Fruit fly (Drosophila melanogaster) whole organism, prepupa: Measurements from ENCODE around the gene RpL40.

Source experiments
- Blimp-1 ChIP-seq: fragments of 200-800 bp; sonication (Bioruptor generic); optimal IDR thresholded peaks from 3 replicates; lab custom pipeline; 2017; ENCODE audit warnings: missing biosample characterization, missing genetic modification characterization, mild to moderate bottlenecking, moderate library complexity, missing genetic modification reagents
- CG10631 ChIP-seq: fragments of 200-800 bp; sonication (Bioruptor generic); optimal IDR thresholded peaks from 2 replicates; lab custom pipeline; 2016; ENCODE audit warnings: missing biosample characterization, missing genetic modification characterization
- CG10669 ChIP-seq: fragments of 200-800 bp; sonication (Bioruptor generic); optimal IDR thresholded peaks from 3 replicates; lab custom pipeline; 2018; ENCODE audit warnings: missing biosample characterization, mild to moderate bottlenecking, missing genetic modification characterization, moderate library complexity
- CG11294 ChIP-seq: fragments of 200-800 bp; sonication (Bioruptor generic); IDR thresholded peaks from 2 replicates; pipeline ENCODE4 v1.3.6; 2022; ENCODE audit warnings: missing biosample characterization, missing genetic modification characterization
- CG11762 ChIP-seq: fragments of 200-800 bp; sonication (Bioruptor generic); optimal IDR thresholded peaks from 3 replicates; lab custom pipeline; 2016; ENCODE audit warnings: missing biosample characterization, missing genetic modification characterization; ENCODE audit not compliant: insufficient read depth
- CG11902 ChIP-seq: fragments of 200-800 bp; sonication (Bioruptor generic); optimal IDR thresholded peaks from 3 replicates; lab custom pipeline; 2016; ENCODE audit warnings: missing biosample characterization, missing genetic modification characterization
- CG1621 ChIP-seq: fragments of 200-800 bp; sonication (Bioruptor generic); optimal IDR thresholded peaks from 3 replicates; lab custom pipeline; 2018; ENCODE audit warnings: missing biosample characterization, mild to moderate bottlenecking, missing genetic modification characterization
- CG16779 ChIP-seq: fragments of 200-800 bp; sonication (Bioruptor generic); optimal IDR thresholded peaks from 3 replicates; lab custom pipeline; 2017; ENCODE audit warnings: missing biosample characterization, mild to moderate bottlenecking, missing genetic modification characterization
- CG3032 ChIP-seq: fragments of 200-800 bp; optimal IDR thresholded peaks from 2 replicates; lab custom pipeline; 2019; ENCODE audit warnings: missing biosample characterization, mild to moderate bottlenecking, missing genetic modification characterization, moderate library complexity
- CG31627 ChIP-seq: fragments of 200-800 bp; sonication (Bioruptor generic); optimal IDR thresholded peaks from 3 replicates; lab custom pipeline; 2016; ENCODE audit warnings: missing biosample characterization, missing genetic modification characterization
- CG34406 ChIP-seq: fragments of 200-800 bp; sonication (Bioruptor generic); optimal IDR thresholded peaks from 3 replicates; lab custom pipeline; 2016; ENCODE audit warnings: missing biosample characterization, missing genetic modification characterization
- CG6163 ChIP-seq: fragments of 200-800 bp; sonication (Bioruptor generic); IDR thresholded peaks from 3 replicates; pipeline ENCODE4 v1.3.6; 2022; ENCODE audit warnings: missing biosample characterization, missing genetic modification characterization
- CG6276 ChIP-seq: fragments of 200-800 bp; sonication (Bioruptor generic); optimal IDR thresholded peaks from 2 replicates; lab custom pipeline; 2017; ENCODE audit warnings: missing biosample characterization, mild to moderate bottlenecking, missing genetic modification characterization
- CG6792 ChIP-seq: fragments of 200-800 bp; sonication (Bioruptor generic); optimal IDR thresholded peaks from 3 replicates; lab custom pipeline; 2016; ENCODE audit warnings: missing biosample characterization, missing genetic modification characterization
- CG6808 ChIP-seq: fragments of 200-800 bp; sonication (Bioruptor generic); optimal IDR thresholded peaks from 3 replicates; lab custom pipeline; 2017; ENCODE audit warnings: missing biosample characterization, missing genetic modification characterization, mild to moderate bottlenecking, moderate library complexity, missing genetic modification reagents
- CG7368 ChIP-seq: fragments of 200-800 bp; sonication (Bioruptor generic); optimal IDR thresholded peaks from 3 replicates; lab custom pipeline; 2016; ENCODE audit warnings: missing biosample characterization, missing genetic modification characterization
- CG8119 ChIP-seq: fragments of 200-800 bp; sonication (Bioruptor generic); IDR thresholded peaks from 3 replicates; pipeline ENCODE4 v1.3.6; 2022; ENCODE audit warnings: missing biosample characterization, missing genetic modification characterization
- CG8319 ChIP-seq: fragments of 200-800 bp; sonication (Bioruptor generic); optimal IDR thresholded peaks from 3 replicates; lab custom pipeline; 2016; ENCODE audit warnings: missing biosample characterization, missing genetic modification characterization
- Eip75B ChIP-seq: fragments of 200-800 bp; sonication (Bioruptor generic); optimal IDR thresholded peaks from 3 replicates; lab custom pipeline; 2016; ENCODE audit warnings: missing biosample characterization, missing genetic modification characterization
- Eip78C ChIP-seq: fragments of 200-800 bp; sonication (Bioruptor generic); peaks from one replicate; lab custom pipeline; 2016; ENCODE audit warnings: missing biosample characterization, missing genetic modification characterization
- Eip93F ChIP-seq: fragments of 200-800 bp; sonication (Bioruptor generic); optimal IDR thresholded peaks from 2 replicates; lab custom pipeline; 2016; ENCODE audit warnings: missing biosample characterization, mild to moderate bottlenecking, missing genetic modification characterization
- Ets21C ChIP-seq: fragments of 200-800 bp; sonication (Bioruptor generic); optimal IDR thresholded peaks from 3 replicates; lab custom pipeline; 2016; ENCODE audit warnings: missing biosample characterization, missing genetic modification characterization
- Ets96B ChIP-seq: fragments of 200-800 bp; optimal IDR thresholded peaks from 2 replicates; lab custom pipeline; 2019; ENCODE audit warnings: missing biosample characterization, mild to moderate bottlenecking, missing genetic modification characterization, moderate library complexity
- Gug ChIP-seq: fragments of 200-800 bp; sonication (Bioruptor generic); IDR thresholded peaks from 2 replicates; pipeline ENCODE4 v1.3.6; 2022; ENCODE audit warnings: missing biosample characterization, missing genetic modification characterization
- Hr38 ChIP-seq: sonication (Bioruptor generic); optimal IDR thresholded peaks from 2 replicates; lab custom pipeline; 2016; ENCODE audit warnings: missing biosample characterization, missing genetic modification characterization
- Hr39 ChIP-seq: fragments of 200-800 bp; sonication (Bioruptor generic); optimal IDR thresholded peaks from 2 replicates; lab custom pipeline; 2016; ENCODE audit warnings: missing biosample characterization, missing genetic modification characterization
- Lpt ChIP-seq: fragments of 200-800 bp; sonication (Bioruptor generic); optimal IDR thresholded peaks from 3 replicates; lab custom pipeline; 2016; ENCODE audit warnings: missing biosample characterization, missing genetic modification characterization
- Met ChIP-seq: fragments of 200-800 bp; sonication (Bioruptor generic); optimal IDR thresholded peaks from 3 replicates; lab custom pipeline; 2016; ENCODE audit warnings: missing biosample characterization, missing genetic modification characterization
- Smox ChIP-seq: fragments of 200-800 bp; sonication (Bioruptor generic); optimal IDR thresholded peaks from 3 replicates; lab custom pipeline; 2016; ENCODE audit warnings: missing biosample characterization, missing genetic modification characterization
- Sox102F ChIP-seq: fragments of 200-800 bp; sonication (Bioruptor generic); optimal IDR thresholded peaks from 2 replicates; lab custom pipeline; 2016; ENCODE audit warnings: missing biosample characterization, mild to moderate bottlenecking, missing genetic modification characterization
- Sox14 ChIP-seq: fragments of 200-800 bp; sonication (Bioruptor generic); optimal IDR thresholded peaks from 3 replicates; lab custom pipeline; 2016; ENCODE audit warnings: missing biosample characterization, missing genetic modification characterization
- Sox15 ChIP-seq: fragments of 200-800 bp; sonication (Bioruptor generic); optimal IDR thresholded peaks from 3 replicates; lab custom pipeline; 2016; ENCODE audit warnings: missing biosample characterization, missing genetic modification characterization
- achi ChIP-seq: fragments of 200-800 bp; sonication (Bioruptor generic); optimal IDR thresholded peaks from 3 replicates; lab custom pipeline; 2016; ENCODE audit warnings: missing biosample characterization, missing genetic modification characterization
- acj6 ChIP-seq: fragments of 200-800 bp; sonication (Bioruptor generic); optimal IDR thresholded peaks from 3 replicates; lab custom pipeline; 2016; ENCODE audit warnings: missing biosample characterization, missing genetic modification characterization
- dsx ChIP-seq: fragments of 200-800 bp; optimal IDR thresholded peaks from 3 replicates; lab custom pipeline; 2019; ENCODE audit warnings: missing biosample characterization, mild to moderate bottlenecking, missing genetic modification characterization, moderate library complexity; ENCODE audit not compliant: poor library complexity, severe bottlenecking
- eg ChIP-seq: fragments of 200-800 bp; sonication (Bioruptor generic); IDR thresholded peaks from 3 replicates; pipeline ENCODE4 v1.3.6; 2022; ENCODE audit warnings: missing biosample characterization, missing genetic modification characterization
- esn ChIP-seq: fragments of 200-800 bp; sonication (Bioruptor generic); optimal IDR thresholded peaks from 2 replicates; lab custom pipeline; 2016; ENCODE audit warnings: missing biosample characterization, mild to moderate bottlenecking, missing genetic modification characterization, moderate library complexity
- fd85E ChIP-seq: fragments of 200-800 bp; sonication (Bioruptor generic); optimal IDR thresholded peaks from 3 replicates; lab custom pipeline; 2016; ENCODE audit warnings: missing biosample characterization, missing genetic modification characterization
- fkh ChIP-seq: fragments of 200-800 bp; sonication (Bioruptor generic); optimal IDR thresholded peaks from 3 replicates; lab custom pipeline; 2017; ENCODE audit warnings: missing biosample characterization, mild to moderate bottlenecking, missing genetic modification characterization, moderate library complexity
- net ChIP-seq: fragments of 200-800 bp; sonication (Bioruptor generic); optimal IDR thresholded peaks from 3 replicates; lab custom pipeline; 2016; ENCODE audit warnings: missing biosample characterization, missing genetic modification characterization
- pdm3 ChIP-seq: fragments of 200-800 bp; sonication (Bioruptor generic); optimal IDR thresholded peaks from 3 replicates; lab custom pipeline; 2016; ENCODE audit warnings: missing biosample characterization, missing genetic modification characterization
- salr ChIP-seq, 2 experiments: fragments of 200-800 bp; sonication (Bioruptor generic); optimal IDR thresholded peaks; 3 replicates each; lab custom pipeline; 2016 to 2018; ENCODE audit warnings: missing biosample characterization in 2 of 2, missing genetic modification characterization in 2 of 2, mild to moderate bottlenecking in 1 of 2
- spab ChIP-seq: fragments of 200-800 bp; sonication (Bioruptor generic); optimal IDR thresholded peaks from 2 replicates; lab custom pipeline; 2017; ENCODE audit warnings: missing biosample characterization, mild to moderate bottlenecking, missing genetic modification characterization, missing genetic modification reagents
- svp ChIP-seq: fragments of 200-800 bp; sonication (Bioruptor generic); peaks from one replicate; lab custom pipeline; 2016; ENCODE audit warnings: missing biosample characterization, missing genetic modification characterization
- topi ChIP-seq: fragments of 200-800 bp; sonication (Bioruptor generic); optimal IDR thresholded peaks from 3 replicates; lab custom pipeline; 2016; ENCODE audit warnings: missing biosample characterization, missing genetic modification characterization

The RpL40 gene

DNA sequence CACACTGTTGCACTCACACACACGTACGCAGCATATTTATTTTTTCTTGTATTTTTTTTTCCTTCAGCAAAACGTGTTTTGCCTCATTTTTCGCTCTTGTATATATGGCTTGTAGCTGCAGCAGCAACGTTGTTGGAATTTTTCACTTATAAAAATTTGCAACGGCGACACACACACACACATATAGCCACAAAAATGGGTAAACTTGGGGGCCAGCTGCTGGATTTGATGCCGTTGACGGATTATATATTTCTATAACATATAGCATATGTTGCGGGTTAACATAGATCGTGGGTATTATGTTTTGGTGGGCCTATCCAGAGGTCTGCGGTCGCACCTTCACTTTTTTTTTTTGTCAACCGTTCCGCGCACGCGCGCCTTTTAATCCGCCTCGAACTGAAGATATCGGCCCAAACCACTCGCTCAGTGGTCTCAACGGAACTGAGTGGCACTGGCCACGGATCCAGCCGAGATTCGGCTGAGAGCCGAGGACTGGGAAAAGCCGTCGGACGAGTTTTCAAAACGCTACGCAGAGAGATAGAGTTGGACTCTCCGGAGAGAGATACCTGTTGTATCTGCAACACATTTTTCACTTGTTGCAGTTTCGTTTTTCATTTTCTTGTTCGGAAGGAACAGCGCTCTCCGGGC is 6.0 kb upstream of the RpL40 start, which contains the start of gene ft (continued):
- TF ChIP-seq Lpt (GFP tag; lab: Kevin White, UChicago) (no peak), dsx (GFP tag; lab: Kevin White, UChicago) (no peak), Gug (GFP tag; lab: Robert Waterston, UW) (0 out of 2 replicates have a peak, but pooled peaks have one; percentile 14), achi (GFP tag; lab: Kevin White, UChicago) (no peak), CG3032 (no peak), Ets96B (tag; lab: Kevin White, UChicago) (no peak), CG11762 (GFP tag; lab: Kevin White, UChicago) (no peak), topi (GFP tag; lab: Kevin White, UChicago) (no peak), Blimp-1 (GFP tag; lab: Kevin White, UChicago) (no peak), CG31627 (GFP tag; lab: Kevin White, UChicago) (no peak), acj6 (GFP tag; lab: Kevin White, UChicago) (no peak)

DNA sequence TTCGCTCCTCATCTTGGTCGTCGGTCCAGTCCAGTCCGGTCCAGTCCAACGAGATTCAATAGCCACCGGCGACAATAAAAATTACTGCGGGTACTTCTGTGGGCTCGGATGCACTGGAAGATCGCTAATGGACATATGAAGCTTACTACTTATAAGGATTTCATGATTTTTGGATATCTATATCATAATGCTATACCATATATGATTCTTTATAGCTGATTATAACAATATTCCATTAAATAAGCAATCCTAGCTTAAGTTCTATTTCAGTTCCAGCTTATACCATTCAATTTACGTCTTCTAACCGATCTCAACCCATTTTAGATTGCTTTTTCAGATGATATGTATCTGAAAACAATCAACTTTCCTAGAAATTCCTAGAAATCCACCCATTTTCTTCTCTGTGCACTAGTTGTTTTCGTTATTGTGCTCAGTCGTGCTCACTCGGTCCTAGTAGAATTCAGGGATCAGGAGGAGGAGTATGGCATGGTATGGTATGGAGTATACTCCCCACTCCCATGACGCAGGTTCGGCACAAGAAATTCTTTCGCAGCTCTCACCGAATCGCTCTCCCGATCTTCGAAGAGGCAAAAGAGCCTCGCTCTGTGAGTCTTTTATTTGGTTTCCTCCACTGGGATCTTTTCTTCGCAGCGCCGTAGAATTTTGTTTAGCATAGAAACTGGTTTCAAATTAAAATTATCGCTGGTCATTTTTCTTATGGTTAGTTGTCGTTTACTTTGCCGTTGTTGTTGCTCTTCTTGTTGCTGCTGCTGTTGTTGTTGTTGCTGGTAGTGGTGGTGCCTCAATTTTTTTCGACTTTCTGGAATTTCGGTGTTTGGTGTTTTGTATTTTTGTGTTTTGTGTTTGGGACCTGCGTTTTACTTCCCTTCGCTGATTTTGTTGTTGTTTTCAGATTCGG is 5.2 kb upstream of the RpL40 start:
- peak; percentile 74 for TF ChIP-seq Gug (GFP tag; lab: Robert Waterston, UW)
- TF ChIP-seq CG10669 (GFP tag; lab: Kevin White, UChicago): peak; percentile 94
- peak; percentile 90 for TF ChIP-seq CG11762 (GFP tag; lab: Kevin White, UChicago)
- no peak for TF ChIP-seq fkh (GFP tag; lab: Kevin White, UChicago)
- TF ChIP-seq CG8319 (GFP tag; lab: Kevin White, UChicago): peak; percentile 82
- TF ChIP-seq Eip78C (GFP tag; lab: Kevin White, UChicago): peak; percentile 96
- TF ChIP-seq CG11294: peak; percentile 55; the same call in 1 of the 2 replicates
- TF ChIP-seq Eip93F (GFP tag; lab: Kevin White, UChicago): no peak
- TF ChIP-seq CG8119 (GFP tag; lab: Robert Waterston, UW): peak; percentile 92
- peak; percentile 70 for TF ChIP-seq dsx (GFP tag; lab: Kevin White, UChicago)
- TF ChIP-seq esn (GFP tag; lab: Kevin White, UChicago): peak; percentile 84
- peak; percentile 80 for TF ChIP-seq Ets96B (tag; lab: Kevin White, UChicago)
- peak; percentile 90 for TF ChIP-seq CG6276
- peak; percentile 78 for TF ChIP-seq CG1621 (tag; lab: Kevin White, UChicago)
- TF ChIP-seq acj6 (GFP tag; lab: Kevin White, UChicago): peak; percentile 79
- peak; percentile 96 for TF ChIP-seq CG6808 (GFP tag; lab: Kevin White, UChicago)
- peak; percentile 66; the same call in 2 of the 3 replicates for TF ChIP-seq eg (GFP tag; lab: Robert Waterston, UW)
- peak; percentile 97 for TF ChIP-seq spab (GFP tag; lab: Kevin White, UChicago)
- peak; percentile 51 for TF ChIP-seq fd85E
- TF ChIP-seq net (GFP tag; lab: Kevin White, UChicago): peak; percentile 71
- TF ChIP-seq CG10631: peak; percentile 96
- TF ChIP-seq CG7368 (GFP tag; lab: Kevin White, UChicago): peak; percentile 81
- TF ChIP-seq Sox15 (GFP tag; lab: Kevin White, UChicago): peak; percentile 59
- peak; percentile 89 for TF ChIP-seq pdm3 (GFP tag; lab: Kevin White, UChicago)
- TF ChIP-seq Smox (GFP tag; lab: Kevin White, UChicago): peak; percentile 73
- TF ChIP-seq Met (GFP tag; lab: Kevin White, UChicago): peak; percentile 90
- TF ChIP-seq Lpt (GFP tag; lab: Kevin White, UChicago): peak; percentile 78
- TF ChIP-seq Hr38 (GFP tag; lab: Kevin White, UChicago): no peak
- peak; percentile 57 for TF ChIP-seq CG6163 (GFP tag; lab: Robert Waterston, UW)
- peak; percentile 59 for TF ChIP-seq Sox102F (GFP tag; lab: Kevin White, UChicago)
- TF ChIP-seq Ets21C (GFP tag; lab: Kevin White, UChicago): peak; percentile 61
- TF ChIP-seq CG34406 (GFP tag; lab: Kevin White, UChicago): peak; percentile 49
- peak; percentile 85 for TF ChIP-seq CG6792 (GFP tag; lab: Kevin White, UChicago)
- TF ChIP-seq Sox14 (GFP tag; lab: Kevin White, UChicago): peak; percentile 93
- peak; percentile 63 for TF ChIP-seq topi (GFP tag; lab: Kevin White, UChicago)
- peak; percentile 90 for TF ChIP-seq svp (GFP tag; lab: Kevin White, UChicago)
- TF ChIP-seq CG16779: peak; percentile 73
- peak; percentile 73 for TF ChIP-seq Hr39 (GFP tag; lab: Kevin White, UChicago)
- TF ChIP-seq CG11902: peak; percentile 64
- TF ChIP-seq Eip75B (GFP tag; lab: Kevin White, UChicago): peak; percentile 87
- TF ChIP-seq salr (GFP tag; optimal IDR thresholded peaks at IDR 0.05; lab: Kevin White, UChicago): peak; percentile 70 to 87
- TF ChIP-seq achi (GFP tag; lab: Kevin White, UChicago): peak; percentile 83
